Fruit fly (Drosophila melanogaster): ENCODE measurements around the gene stumps.

- no peak for TF ChIP-seq Dif (GFP tag; optimal IDR thresholded peaks at IDR 0.05; ENCODE audit: partially characterized antibody)
- TF ChIP-seq Myc (optimal IDR thresholded peaks at IDR 0.05) = no peak
- no peak for TF ChIP-seq woc (GFP tag; optimal IDR thresholded peaks at IDR 0.05)
- no peak for TF ChIP-seq sv (GFP tag; optimal IDR thresholded peaks at IDR 0.05)
- TF ChIP-seq pan (optimal IDR thresholded peaks at IDR 0.05) = no peak
These were observed 15.0 kb upstream of the stumps start, which contains the start of gene CG14851 for dm6 chr3R:14562040-14562439.

Measured in whole organism, wandering third instar larva.